Fruit fly (Drosophila melanogaster): ENCODE data around the gene CG5265.

DNA sequence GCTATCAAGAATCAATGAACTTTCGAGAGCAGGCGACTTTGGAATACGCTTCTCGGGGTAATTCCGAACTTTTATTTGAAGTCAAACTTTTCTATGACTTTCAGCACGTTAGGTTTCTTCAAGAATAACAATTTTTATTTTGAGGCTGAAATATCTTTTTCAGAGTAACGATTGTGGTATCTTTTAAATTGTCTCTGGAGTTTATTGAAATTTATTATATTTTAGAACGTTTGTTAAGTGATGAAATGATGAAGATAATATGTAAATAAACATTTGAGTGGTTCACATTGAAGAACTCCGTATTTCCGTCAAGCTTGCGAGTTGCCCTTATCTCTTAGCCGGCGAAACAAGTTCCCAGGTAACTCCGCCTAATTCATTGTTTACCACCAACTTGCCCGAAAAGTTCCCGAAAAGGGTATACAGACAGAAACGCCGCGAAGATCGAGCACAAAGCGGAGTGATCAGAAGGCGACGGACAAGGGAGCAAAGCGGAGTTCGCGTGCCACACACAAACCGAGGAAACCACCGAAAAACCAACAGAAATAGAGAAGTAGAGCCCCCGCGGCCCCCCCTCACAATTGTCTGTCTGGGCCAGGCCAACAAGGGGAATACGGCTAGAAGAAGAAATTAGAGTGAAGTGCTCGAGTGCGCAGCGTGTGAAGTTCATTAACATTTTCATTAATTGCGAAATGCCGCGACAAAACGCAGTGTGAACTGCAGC, 21.0 kb upstream of the CG5265 start:
- TF ChIP-seq psq (optimal IDR thresholded peaks at IDR 0.05) (no peak), Myc (optimal IDR thresholded peaks at IDR 0.05) (no peak)
